Worm (Caenorhabditis elegans): ENCODE data around the gene iffb-1.

DNA sequence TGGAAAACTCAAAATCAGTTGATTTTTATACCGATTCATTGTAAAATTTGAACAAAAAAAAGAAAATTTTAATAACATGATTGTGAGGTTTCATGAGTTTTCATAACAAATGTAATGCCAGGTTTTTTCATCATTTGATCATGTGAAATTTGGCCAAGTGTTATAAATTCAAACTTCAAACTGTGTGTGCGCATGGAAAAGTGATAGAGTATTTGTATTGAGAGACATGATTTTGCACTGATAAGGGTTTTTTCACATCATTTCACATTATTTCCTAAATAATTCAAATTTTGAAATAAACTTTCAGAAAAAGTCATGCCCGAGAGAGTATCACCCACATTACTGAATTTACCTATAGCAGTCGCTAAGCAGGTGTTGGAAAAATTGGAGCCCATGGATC is 23.1 kb upstream of the iffb-1 start, which contains the start of gene fbxa-219:
- TF ChIP-seq nhr-25 (tag; optimal IDR thresholded peaks at IDR 0.05) (no peak), nhr-12 (tag; optimal IDR thresholded peaks at IDR 0.05) (no peak), mdl-1 (tag; optimal IDR thresholded peaks at IDR 0.05) (no peak), ztf-4 (tag; optimal IDR thresholded peaks at IDR 0.05) (no peak), skn-1 (tag; optimal IDR thresholded peaks at IDR 0.05) (no peak), fos-1 (tag; optimal IDR thresholded peaks at IDR 0.05) (peak; percentile 13), elt-1 (tag; optimal IDR thresholded peaks at IDR 0.05) (no peak), nhr-237 (tag; optimal IDR thresholded peaks at IDR 0.05) (no peak), unc-62 (GFP tag; optimal IDR thresholded peaks at IDR 0.05) (no peak), nhr-10 (tag; optimal IDR thresholded peaks at IDR 0.05) (no peak), peb-1 (tag; optimal IDR thresholded peaks at IDR 0.05) (no peak)

Data from whole organism, L2 larva.